Fruit fly (Drosophila melanogaster): ENCODE measurements around the gene trx.

DNA sequence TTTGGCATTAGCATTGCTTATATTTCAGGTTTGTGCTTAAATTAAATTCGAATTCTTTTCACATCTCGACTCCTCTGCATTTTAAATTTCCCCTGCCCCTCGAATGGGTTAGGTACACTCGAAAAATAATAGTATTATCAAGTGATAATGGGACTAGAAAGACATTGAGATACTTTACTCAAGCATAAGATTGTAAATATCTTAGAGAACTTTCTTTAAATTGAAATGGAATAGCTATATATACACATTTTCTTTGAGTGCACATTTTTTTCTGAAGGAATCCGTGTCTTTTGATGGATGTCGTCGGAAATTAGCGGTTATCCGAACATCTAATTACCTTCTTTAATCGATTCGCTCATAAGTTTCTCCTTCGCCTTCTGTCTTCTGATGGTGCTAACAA, 24.3 kb upstream of the trx start:
- TF ChIP-seq Sin3A (optimal IDR thresholded peaks at IDR 0.05): no peak
- TF ChIP-seq psq (optimal IDR thresholded peaks at IDR 0.05): no peak

Measured in Kc167 (cell line).